Worm (Caenorhabditis elegans): ENCODE measurements around the gene col-108.

DNA sequence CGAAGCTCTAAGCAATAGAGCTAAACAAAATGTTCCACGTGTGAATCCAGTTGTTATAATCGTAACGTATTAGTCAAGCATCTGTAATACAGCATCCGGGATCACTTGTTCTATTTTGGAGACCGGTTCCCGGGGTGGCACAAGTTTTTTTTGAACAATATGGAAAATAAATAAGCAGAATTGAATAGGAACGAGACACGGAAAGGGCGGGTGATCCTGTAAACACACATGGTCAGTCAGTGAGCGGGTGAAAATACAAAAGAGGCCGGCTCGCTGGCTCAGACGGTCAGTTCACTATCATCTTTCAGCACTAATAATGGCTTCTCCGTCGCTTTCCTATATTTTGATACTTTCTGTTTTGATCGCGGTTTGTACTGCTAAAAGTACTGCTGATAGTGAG, 42.5 kb upstream of the col-108 start, which contains the start of gene K08D12.8:
- TF ChIP-seq dao-5 (tag; optimal IDR thresholded peaks at IDR 0.05) (no peak), him-1 (tag; optimal IDR thresholded peaks at IDR 0.05) (no peak), W03F9.2 (tag; optimal IDR thresholded peaks at IDR 0.05) (no peak)
